Fruit fly (Drosophila melanogaster) whole organism, embryonic: Measurements from ENCODE around the gene CG42494.

ENCODE experiments used
- ATbp ChIP-seq: fragments of 200-800 bp; sonication (Bioruptor generic); optimal IDR thresholded peaks from 2 replicates; lab custom pipeline; 2017; ENCODE audit warnings: missing biosample characterization, mild to moderate bottlenecking, missing genetic modification characterization, missing genetic modification reagents
- CG11085 ChIP-seq: fragments of 200-800 bp; sonication (Bioruptor generic); IDR thresholded peaks from 2 replicates; pipeline ENCODE4 v1.3.6; 2022; ENCODE audit warnings: missing biosample characterization, missing genetic modification characterization
- CG15514 ChIP-seq: fragments of 200-800 bp; sonication (Bioruptor generic); optimal IDR thresholded peaks from 3 replicates; lab custom pipeline; 2017; ENCODE audit warnings: missing biosample characterization, missing genetic modification characterization, mild to moderate bottlenecking, moderate library complexity, missing genetic modification reagents
- CG16863 ChIP-seq: fragments of 200-800 bp; sonication (Bioruptor generic); optimal IDR thresholded peaks from 3 replicates; lab custom pipeline; 2016; ENCODE audit warnings: missing biosample characterization, missing genetic modification characterization
- CG2116 ChIP-seq: fragments of 200-800 bp; sonication (Bioruptor generic); optimal IDR thresholded peaks from 3 replicates; lab custom pipeline; 2018; ENCODE audit warnings: missing biosample characterization, mild to moderate bottlenecking, missing genetic modification characterization
- CG2120 ChIP-seq: fragments of 200-800 bp; sonication (Bioruptor generic); optimal IDR thresholded peaks from 3 replicates; lab custom pipeline; 2016; ENCODE audit warnings: missing biosample characterization, missing genetic modification characterization
- CG2712 ChIP-seq: fragments of 200-800 bp; optimal IDR thresholded peaks from 3 replicates; lab custom pipeline; 2019; ENCODE audit warnings: missing biosample characterization, mild to moderate bottlenecking, missing genetic modification characterization, moderate library complexity
- CG2875 ChIP-seq: fragments of 200-800 bp; sonication (Bioruptor generic); optimal IDR thresholded peaks from 2 replicates; lab custom pipeline; 2017; ENCODE audit warnings: missing biosample characterization, mild to moderate bottlenecking, missing genetic modification characterization, missing genetic modification reagents
- CG6689 ChIP-seq: fragments of 200-800 bp; sonication (Bioruptor generic); IDR thresholded peaks from 2 replicates; pipeline ENCODE4 v1.3.6; 2022; ENCODE audit warnings: missing biosample characterization, missing genetic modification characterization
- CG6813 ChIP-seq: fragments of 200-800 bp; sonication (Bioruptor generic); optimal IDR thresholded peaks from 2 replicates; lab custom pipeline; 2017; ENCODE audit warnings: missing biosample characterization, missing genetic modification characterization, mild to moderate bottlenecking, moderate library complexity, missing genetic modification reagents
- CG7928 ChIP-seq: fragments of 200-800 bp; sonication (Bioruptor generic); optimal IDR thresholded peaks from 2 replicates; lab custom pipeline; 2017; ENCODE audit warnings: missing biosample characterization, mild to moderate bottlenecking, missing genetic modification characterization
- CG7963 ChIP-seq: fragments of 200-800 bp; sonication (Bioruptor generic); IDR thresholded peaks from 3 replicates; pipeline ENCODE4 v1.3.6; 2022; ENCODE audit warnings: missing biosample characterization, missing genetic modification characterization; ENCODE audit not compliant: partially characterized antibody
- CG9437 ChIP-seq: fragments of 200-800 bp; sonication (Bioruptor generic); optimal IDR thresholded peaks from 2 replicates; lab custom pipeline; 2018; ENCODE audit warnings: missing biosample characterization, mild to moderate bottlenecking, missing genetic modification characterization
- CG9609 ChIP-seq: fragments of 200-800 bp; sonication (Bioruptor generic); optimal IDR thresholded peaks from 3 replicates; lab custom pipeline; 2016; ENCODE audit warnings: missing biosample characterization, missing genetic modification characterization
- Chrac-16 ChIP-seq: fragments of 200-800 bp; sonication (Bioruptor generic); optimal IDR thresholded peaks from 3 replicates; lab custom pipeline; 2016; ENCODE audit warnings: missing biosample characterization, missing genetic modification characterization
- D19A ChIP-seq: fragments of 200-800 bp; optimal IDR thresholded peaks from 3 replicates; lab custom pipeline; 2019; ENCODE audit warnings: missing biosample characterization, mild to moderate bottlenecking, missing genetic modification characterization, moderate library complexity
- Dll ChIP-seq: fragments of 200-800 bp; sonication (Bioruptor generic); IDR thresholded peaks from 4 replicates; pipeline ENCODE4 v1.3.6; 2022; ENCODE audit warnings: missing biosample characterization, missing genetic modification characterization; ENCODE audit not compliant: partially characterized antibody
- Dref ChIP-seq: fragments of 200-800 bp; sonication (Bioruptor generic); IDR thresholded peaks from 2 replicates; pipeline ENCODE4 v1.3.6; 2022; ENCODE audit warnings: missing biosample characterization, missing genetic modification characterization
- Ets65A ChIP-seq: fragments of 200-800 bp; sonication (Bioruptor generic); peaks from one replicate; lab custom pipeline; 2016; ENCODE audit warnings: missing biosample characterization, missing genetic modification characterization
- Hmx ChIP-seq: fragments of 200-800 bp; sonication (Bioruptor generic); optimal IDR thresholded peaks from 2 replicates; lab custom pipeline; 2016; ENCODE audit warnings: missing biosample characterization, missing genetic modification characterization
- Hr78 ChIP-seq, 2 experiments: fragments of 200-800 bp in 1 of 2; fragments of >200 bp in 1 of 2; sonication (Bioruptor generic) in 1 of 2; optimal IDR thresholded peaks; 2 replicates each; lab custom pipeline; 2017 to 2019; ENCODE audit warnings: missing biosample characterization in 2 of 2, missing genetic modification characterization in 2 of 2, mild to moderate bottlenecking in 1 of 2, moderate library complexity in 1 of 2
- Nf-YB ChIP-seq: fragments of 200-800 bp; sonication (Bioruptor generic); optimal IDR thresholded peaks from 3 replicates; lab custom pipeline; 2019; ENCODE audit warnings: missing biosample characterization, mild to moderate bottlenecking, missing genetic modification characterization, moderate library complexity
- Optix ChIP-seq: fragments of 200-800 bp; sonication (Bioruptor generic); IDR thresholded peaks from 3 replicates; pipeline ENCODE4 v1.3.6; 2022; ENCODE audit warnings: missing biosample characterization, missing genetic modification characterization
- Rx ChIP-seq: fragments of 200-800 bp; sonication (Bioruptor generic); IDR thresholded peaks from 2 replicates; pipeline ENCODE4 v1.3.6; 2022; ENCODE audit warnings: missing biosample characterization, missing genetic modification characterization
- ara ChIP-seq: fragments of 200-800 bp; sonication (Bioruptor generic); IDR thresholded peaks from 2 replicates; pipeline ENCODE4 v1.3.6; 2022; ENCODE audit warnings: missing biosample characterization, missing genetic modification characterization
- ato ChIP-seq: fragments of 200-800 bp; sonication (Bioruptor generic); IDR thresholded peaks from 2 replicates; pipeline ENCODE4 v1.3.6; 2022; ENCODE audit warnings: missing biosample characterization, missing genetic modification characterization; ENCODE audit not compliant: partially characterized antibody
- az2 ChIP-seq: fragments of 200-800 bp; sonication (Bioruptor generic); optimal IDR thresholded peaks from 3 replicates; lab custom pipeline; 2016; ENCODE audit warnings: missing biosample characterization, missing genetic modification characterization
- dimm ChIP-seq: fragments of 200-800 bp; sonication (Bioruptor generic); IDR thresholded peaks from 2 replicates; pipeline ENCODE4 v1.3.6; 2022; ENCODE audit warnings: missing biosample characterization, missing genetic modification characterization
- dpn ChIP-seq, 2 experiments: fragments of 200-800 bp; sonication (Bioruptor generic); optimal IDR thresholded peaks; 3 replicates each; lab custom pipeline; 2016; ENCODE audit warnings: missing biosample characterization in 2 of 2, missing genetic modification characterization in 2 of 2
- esg ChIP-seq: fragments of 200-800 bp; sonication (Bioruptor generic); conservative IDR thresholded peaks from 2 replicates; pipeline ENCODE4 v1.3.6; 2022; ENCODE audit warnings: missing biosample characterization, missing genetic modification characterization
- gfzf ChIP-seq: fragments of 200-800 bp; sonication (Bioruptor generic); optimal IDR thresholded peaks from 2 replicates; lab custom pipeline; 2016; ENCODE audit warnings: missing biosample characterization, mild to moderate bottlenecking, missing genetic modification characterization, moderate library complexity
- gsb ChIP-seq: fragments of 200-800 bp; sonication (Bioruptor generic); IDR thresholded peaks from 2 replicates; pipeline ENCODE4 v1.3.6; 2022; ENCODE audit warnings: missing biosample characterization, missing genetic modification characterization
- hbn ChIP-seq: fragments of 200-800 bp; sonication (Bioruptor generic); IDR thresholded peaks from 2 replicates; pipeline ENCODE4 v1.3.6; 2022; ENCODE audit warnings: missing biosample characterization, missing genetic modification characterization; ENCODE audit not compliant: partially characterized antibody
- her ChIP-seq: fragments of 200-800 bp; sonication (Bioruptor generic); optimal IDR thresholded peaks from 2 replicates; lab custom pipeline; 2016; ENCODE audit warnings: missing biosample characterization, missing genetic modification characterization
- mirr ChIP-seq: fragments of 200-800 bp; sonication (Bioruptor generic); optimal IDR thresholded peaks from 3 replicates; lab custom pipeline; 2018; ENCODE audit warnings: missing biosample characterization, mild to moderate bottlenecking, missing genetic modification characterization
- nmo ChIP-seq: fragments of 200-800 bp; sonication (Bioruptor generic); optimal IDR thresholded peaks from 2 replicates; lab custom pipeline; 2018; ENCODE audit warnings: missing biosample characterization, mild to moderate bottlenecking, missing genetic modification characterization, moderate library complexity
- pita ChIP-seq: fragments of 200-800 bp; sonication (Bioruptor generic); optimal IDR thresholded peaks from 2 replicates; lab custom pipeline; 2017; ENCODE audit warnings: missing biosample characterization, mild to moderate bottlenecking, missing genetic modification characterization
- repo ChIP-seq: fragments of 200-800 bp; sonication (Bioruptor generic); optimal IDR thresholded peaks from 2 replicates; lab custom pipeline; 2016; ENCODE audit warnings: missing biosample characterization, missing genetic modification characterization
- row ChIP-seq: fragments of 200-800 bp; sonication (Bioruptor generic); IDR thresholded peaks from 3 replicates; pipeline ENCODE4 v1.3.6; 2022; ENCODE audit warnings: missing biosample characterization, missing genetic modification characterization
- salm ChIP-seq: fragments of 200-800 bp; sonication (Bioruptor generic); optimal IDR thresholded peaks from 2 replicates; lab custom pipeline; 2018; ENCODE audit warnings: missing biosample characterization, mild to moderate bottlenecking, missing genetic modification characterization
- sens ChIP-seq: fragments of 200-800 bp; sonication (Bioruptor generic); peaks from one replicate; lab custom pipeline; 2016; ENCODE audit warnings: missing biosample characterization, missing genetic modification characterization
- seq ChIP-seq: fragments of 200-800 bp; sonication (Bioruptor generic); IDR thresholded peaks from 2 replicates; pipeline ENCODE4 v1.3.6; 2022; ENCODE audit warnings: missing biosample characterization, missing genetic modification characterization
- sug ChIP-seq: fragments of 200-800 bp; optimal IDR thresholded peaks from 2 replicates; lab custom pipeline; 2019; ENCODE audit warnings: missing biosample characterization, mild to moderate bottlenecking, missing genetic modification characterization, moderate library complexity
- tgo ChIP-seq: fragments of 200-800 bp; sonication (Bioruptor generic); IDR thresholded peaks from 3 replicates; pipeline ENCODE4 v1.3.6; 2022; ENCODE audit warnings: missing biosample characterization, missing genetic modification characterization
- tna ChIP-seq: fragments of 200-800 bp; sonication (Bioruptor generic); IDR thresholded peaks from 2 replicates; pipeline ENCODE4 v1.3.6; 2022; ENCODE audit warnings: missing biosample characterization, missing genetic modification characterization; ENCODE audit not compliant: partially characterized antibody
- trh ChIP-seq: fragments of 200-800 bp; sonication (Bioruptor generic); optimal IDR thresholded peaks from 2 replicates; lab custom pipeline; 2016; ENCODE audit warnings: missing biosample characterization, missing genetic modification characterization
- vvl ChIP-seq: fragments of 200-800 bp; sonication (Bioruptor generic); IDR thresholded peaks from 2 replicates; pipeline ENCODE4 v1.3.6; 2022; ENCODE audit warnings: missing biosample characterization, missing genetic modification characterization
- yki ChIP-seq: fragments of >200 bp; optimal IDR thresholded peaks from 3 replicates; lab custom pipeline; 2018
- zen ChIP-seq: fragments of 200-800 bp; sonication (Bioruptor generic); optimal IDR thresholded peaks from 3 replicates; lab custom pipeline; 2018; ENCODE audit warnings: missing biosample characterization, mild to moderate bottlenecking, missing genetic modification characterization, moderate library complexity

The CG42494 gene

DNA sequence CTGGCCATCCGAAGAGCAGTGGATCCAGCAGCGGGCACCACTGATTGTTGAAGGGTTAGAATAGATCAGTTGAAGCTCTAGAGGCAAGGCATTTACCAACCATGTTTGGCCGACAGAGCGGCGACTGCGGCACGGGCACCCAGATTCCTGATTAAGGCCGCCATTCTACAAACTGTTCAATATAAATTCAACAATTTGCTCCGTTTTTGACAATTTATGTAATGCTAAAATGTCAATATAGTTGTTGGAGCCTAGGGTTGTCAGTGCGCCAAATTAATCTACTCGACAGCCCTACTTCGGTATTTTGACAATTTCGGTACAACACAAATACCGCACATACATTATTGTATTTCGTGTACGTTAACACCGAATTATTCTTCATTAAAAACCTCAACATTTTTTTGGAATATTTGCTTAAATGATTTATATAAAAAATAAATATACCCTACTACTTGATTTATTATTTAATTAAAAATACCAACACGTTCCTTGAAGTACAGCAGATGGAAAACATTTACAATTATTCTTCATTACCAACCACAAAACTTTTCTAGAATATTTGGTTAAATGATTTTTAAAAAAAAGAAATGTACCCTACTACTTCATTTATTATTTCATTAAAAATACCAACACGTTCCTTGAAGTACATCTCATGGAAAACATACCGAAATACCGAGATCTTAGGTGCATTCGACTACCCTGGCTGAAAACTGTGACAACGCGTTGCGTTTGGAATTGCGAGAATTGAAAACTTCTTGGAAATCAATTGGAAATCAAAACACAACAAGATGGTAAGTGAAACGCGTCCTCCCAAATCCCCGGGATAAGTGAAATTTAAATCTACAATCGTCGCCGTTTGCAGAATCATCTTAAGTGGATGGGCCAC lies 24.7 kb upstream of the CG42494 start, which contains the start of the genes ND-30 and CG15812:
Gene ND-30, minus strand, starts transcription at position 270 of the 886 bp plus-strand sequence.
Gene CG15812, plus strand, starts transcription at position 683 of the 886 bp plus-strand sequence.
- no peak for TF ChIP-seq yki (lab: Kevin White, UChicago)
- TF ChIP-seq vvl (GFP tag; lab: Robert Waterston, UW), result no peak
- TF ChIP-seq row (GFP tag; lab: Robert Waterston, UW), result peak; percentile 73
- TF ChIP-seq Dref (GFP tag; lab: Robert Waterston, UW), result no peak
- no peak for TF ChIP-seq CG6813 (GFP tag; lab: Kevin White, UChicago)
- TF ChIP-seq Dll (GFP tag; lab: Robert Waterston, UW), result 0 out of 4 replicates have a peak, but pooled peaks have one; percentile 14
- 0 out of 2 replicates have a peak, but pooled peaks have one; percentile 23 for TF ChIP-seq seq (GFP tag; lab: Robert Waterston, UW)
- no peak for TF ChIP-seq CG7963 (GFP tag; lab: Robert Waterston, UW)
- TF ChIP-seq CG2116 (GFP tag; lab: Kevin White, UChicago), result peak; percentile 39
- peak in 1 of 2 experiments; percentile 1 for TF ChIP-seq dpn (GFP tag; optimal IDR thresholded peaks at IDR 0.05; lab: Kevin White, UChicago)
- TF ChIP-seq gsb, result no peak
- TF ChIP-seq Ets65A (GFP tag; lab: Kevin White, UChicago), result peak; percentile 60
- TF ChIP-seq Rx (GFP tag; lab: Robert Waterston, UW), result no peak
- no peak for TF ChIP-seq pita (GFP tag; lab: Kevin White, UChicago)
- TF ChIP-seq Hr78 (GFP tag; optimal IDR thresholded peaks at IDR 0.05; lab: Kevin White, UChicago), result no peak
- peak; percentile 19 for TF ChIP-seq Chrac-16 (GFP tag; lab: Kevin White, UChicago)
- TF ChIP-seq CG9609, result no peak
- TF ChIP-seq hbn (GFP tag; lab: Robert Waterston, UW), result no peak
- no peak for TF ChIP-seq tgo (GFP tag; lab: Robert Waterston, UW)
- no peak for TF ChIP-seq ara (GFP tag; lab: Robert Waterston, UW)
- no peak for TF ChIP-seq dimm
- TF ChIP-seq az2, result peak; percentile 25
- no peak for TF ChIP-seq D19A (tag; lab: Kevin White, UChicago)
- no peak for TF ChIP-seq her (GFP tag; lab: Kevin White, UChicago)
- TF ChIP-seq trh (GFP tag; lab: Kevin White, UChicago), result no peak
- no peak for TF ChIP-seq ATbp (GFP tag; lab: Kevin White, UChicago)
- TF ChIP-seq CG7928 (GFP tag; lab: Kevin White, UChicago), result no peak
- TF ChIP-seq Optix, result no peak
- no peak for TF ChIP-seq CG16863 (GFP tag; lab: Kevin White, UChicago)
- TF ChIP-seq CG15514 (GFP tag; lab: Kevin White, UChicago), result peak; percentile 11
- TF ChIP-seq CG11085 (GFP tag; lab: Robert Waterston, UW), result no peak
- TF ChIP-seq salm (tag; lab: Kevin White, UChicago), result no peak
- no peak for TF ChIP-seq zen
- no peak for TF ChIP-seq mirr (GFP tag; lab: Kevin White, UChicago)
- no peak for TF ChIP-seq repo
- peak; percentile 30 for TF ChIP-seq sug
- TF ChIP-seq CG2712 (tag; lab: Kevin White, UChicago), result peak; percentile 38
- peak; percentile 87 for TF ChIP-seq sens (GFP tag; lab: Kevin White, UChicago)
- TF ChIP-seq CG9437 (GFP tag; lab: Kevin White, UChicago), result peak; percentile 34
- peak; percentile 48 for TF ChIP-seq nmo
- peak; percentile 45 for TF ChIP-seq gfzf (GFP tag; lab: Kevin White, UChicago)
- TF ChIP-seq esg, result no peak
- no peak for TF ChIP-seq Nf-YB (GFP tag; lab: Kevin White, UChicago)
- TF ChIP-seq CG2875 (GFP tag; lab: Kevin White, UChicago), result no peak
- TF ChIP-seq ato (GFP tag; lab: Robert Waterston, UW), result 0 out of 2 replicates have a peak, but pooled peaks have one; percentile 30
- 0 out of 2 replicates have a peak, but pooled peaks have one; percentile 5 for TF ChIP-seq CG6689
- no peak for TF ChIP-seq tna (GFP tag; lab: Robert Waterston, UW)
- peak; percentile 7 for TF ChIP-seq CG2120 (GFP tag; lab: Kevin White, UChicago)
- TF ChIP-seq Hmx, result no peak
